Worm (Caenorhabditis elegans): Measurements from ENCODE around the gene T14G8.3.

T14G8.3 gene

ce11 chrX:12907502-12907901 lies 46.5 kb downstream of the T14G8.3 start, which contains the start of gene pqn-18:
Gene pqn-18, plus strand, starts transcription at chrX:12907832.
- TF ChIP-seq nhr-77 (tag; optimal IDR thresholded peaks at IDR 0.05) (no peak), blmp-1 (tag; optimal IDR thresholded peaks at IDR 0.05; ENCODE audit: insufficient read depth) (peak; percentile 36), crh-2 (tag; optimal IDR thresholded peaks at IDR 0.05) (peak; percentile 22), peb-1 (tag; optimal IDR thresholded peaks at IDR 0.05) (no peak)

- TF ChIP-seq sem-4 (tag; optimal IDR thresholded peaks at IDR 0.05), result no peak
- no peak for TF ChIP-seq mdl-1 (tag; optimal IDR thresholded peaks at IDR 0.05)
- TF ChIP-seq nhr-12 (tag; optimal IDR thresholded peaks at IDR 0.05), result no peak
- TF ChIP-seq R02D3.7 (tag; optimal IDR thresholded peaks at IDR 0.05), result no peak
- TF ChIP-seq lin-39 (tag; optimal IDR thresholded peaks at IDR 0.05), result no peak
- no peak for TF ChIP-seq egl-27 (tag; optimal IDR thresholded peaks at IDR 0.05)
Measured at ce11 chrX:12908715-12909114, 47.7 kb downstream of the T14G8.3 start.

- TF ChIP-seq nhr-237 (tag; optimal IDR thresholded peaks at IDR 0.05) (no peak), nhr-129 (tag; optimal IDR thresholded peaks at IDR 0.05) (no peak)
Measured at ce11 chrX:12909910-12910309, 48.9 kb downstream of the T14G8.3 start.

- TF ChIP-seq nhr-10 (tag; optimal IDR thresholded peaks at IDR 0.05), result no peak
- peak in 1 of 2 experiments; percentile 30 for TF ChIP-seq lsy-2 (tag; optimal IDR thresholded peaks at IDR 0.05)
- TF ChIP-seq gmeb-1 (tag; optimal IDR thresholded peaks at IDR 0.05), result peak; percentile 5
- TF ChIP-seq sma-9 (GFP tag; optimal IDR thresholded peaks at IDR 0.05), result peak; percentile 50
- TF ChIP-seq sma-9 (tag; optimal IDR thresholded peaks at IDR 0.05), result no peak
- TF ChIP-seq nhr-21 (tag; optimal IDR thresholded peaks at IDR 0.05), result no peak
- TF ChIP-seq fos-1 (tag; optimal IDR thresholded peaks at IDR 0.05), result peak; percentile 7
- peak; percentile 51 for TF ChIP-seq crh-2 (tag; optimal IDR thresholded peaks at IDR 0.05)
- TF ChIP-seq nhr-129 (tag; optimal IDR thresholded peaks at IDR 0.05), result peak; percentile 48
- TF ChIP-seq C34F6.9 (tag; optimal IDR thresholded peaks at IDR 0.05), result peak; percentile 48
Measured at ce11 chrX:12911235-12911634, 50.2 kb downstream of the T14G8.3 start.

- TF ChIP-seq nhr-21 (tag; optimal IDR thresholded peaks at IDR 0.05) (peak; percentile 9), fos-1 (tag; optimal IDR thresholded peaks at IDR 0.05) (no peak), nhr-10 (tag; optimal IDR thresholded peaks at IDR 0.05) (no peak)
Measured at ce11 chrX:12912435-12912834, 51.4 kb downstream of the T14G8.3 start.

ce11 chrX:12913398-12914071 lies 52.5 kb downstream of the T14G8.3 start:
- TF ChIP-seq crh-2 (tag; optimal IDR thresholded peaks at IDR 0.05), result no peak
- TF ChIP-seq sma-9 (GFP tag; optimal IDR thresholded peaks at IDR 0.05), result peak; percentile 80
- no peak for TF ChIP-seq sma-9 (tag; optimal IDR thresholded peaks at IDR 0.05)
- no peak for TF ChIP-seq unc-39 (tag; optimal IDR thresholded peaks at IDR 0.05)
- TF ChIP-seq sma-3 (GFP tag; optimal IDR thresholded peaks at IDR 0.05), result no peak
- TF ChIP-seq Y55F3AM.14 (GFP tag; optimal IDR thresholded peaks at IDR 0.05), result no peak
- TF ChIP-seq ceh-82 (tag; optimal IDR thresholded peaks at IDR 0.05), result no peak
- no peak for TF ChIP-seq unc-55 (GFP tag; optimal IDR thresholded peaks at IDR 0.05)
- no peak for TF ChIP-seq mdl-1 (tag; optimal IDR thresholded peaks at IDR 0.05)
- TF ChIP-seq ztf-4 (tag; optimal IDR thresholded peaks at IDR 0.05), result no peak
- TF ChIP-seq ztf-11 (tag; optimal IDR thresholded peaks at IDR 0.05), result no peak
- TF ChIP-seq blmp-1 (tag; optimal IDR thresholded peaks at IDR 0.05; ENCODE audit: insufficient read depth), result no peak
- TF ChIP-seq nhr-21 (tag; optimal IDR thresholded peaks at IDR 0.05), result peak; percentile 35
- no peak for TF ChIP-seq mab-5 (tag; optimal IDR thresholded peaks at IDR 0.05)
- peak; percentile 6 for TF ChIP-seq nhr-129 (tag; optimal IDR thresholded peaks at IDR 0.05)

ce11 chrX:12914209-12914608 lies 53.2 kb downstream of the T14G8.3 start:
- TF ChIP-seq unc-39 (tag; optimal IDR thresholded peaks at IDR 0.05) (no peak), nhr-129 (tag; optimal IDR thresholded peaks at IDR 0.05) (peak; percentile 78), sma-9 (GFP tag; optimal IDR thresholded peaks at IDR 0.05) (peak; percentile 31), sma-9 (tag; optimal IDR thresholded peaks at IDR 0.05) (no peak), nhr-6 (tag; optimal IDR thresholded peaks at IDR 0.05) (peak; percentile 7), nhr-11 (tag; optimal IDR thresholded peaks at IDR 0.05) (no peak), C34F6.9 (tag; optimal IDR thresholded peaks at IDR 0.05) (peak; percentile 53)

Data from whole organism, L2 larva.